Fruit fly (Drosophila melanogaster): ENCODE data around the gene Adgf-A2.

DNA sequence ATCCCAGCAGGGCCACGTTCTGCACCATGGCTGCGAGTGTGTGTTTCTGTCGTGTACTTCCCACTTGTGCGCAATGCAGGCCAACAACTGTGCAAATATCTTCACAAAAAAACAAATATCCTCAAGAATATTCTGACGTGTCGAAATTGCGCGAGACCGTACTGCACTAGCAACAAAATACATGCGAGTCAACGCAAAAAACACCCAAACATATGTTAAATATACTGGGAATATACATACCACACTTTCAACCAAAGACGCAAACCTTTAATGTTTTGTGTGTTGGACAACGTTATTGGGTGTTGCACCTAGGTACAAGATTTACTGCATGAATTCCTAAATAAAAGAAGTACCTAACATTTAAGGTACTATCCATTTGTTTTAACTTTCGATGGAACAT, 38.1 kb upstream of the Adgf-A2 start, which contains the start of gene NUCB1:
- peak; percentile 58 for TF ChIP-seq kay (GFP tag; optimal IDR thresholded peaks at IDR 0.05)
- no peak for TF ChIP-seq CG3838 (GFP tag; optimal IDR thresholded peaks at IDR 0.05)
- TF ChIP-seq CG33557 (GFP tag; optimal IDR thresholded peaks at IDR 0.05): peak; percentile 25
- TF ChIP-seq jigr1 (GFP tag; IDR thresholded peaks at IDR 0.05): no peak
